Worm (Caenorhabditis elegans) whole organism, L4/young adult: ENCODE measurements around the gene C43F9.11.

Experiments
- W03F9.2 ChIP-seq: fragments of 150-350 bp; optimal IDR thresholded peaks from 2 replicates; lab custom pipeline; 2014; ENCODE audit warnings: missing biosample characterization, missing genetic modification characterization
- dao-5 ChIP-seq: sonication (generic microtip); optimal IDR thresholded peaks from 2 replicates; lab custom pipeline; 2016; ENCODE audit warnings: missing genotype, missing genetic modification characterization, moderate library complexity, missing compliant biosample characterization
- him-1 ChIP-seq: sonication (generic microtip); optimal IDR thresholded peaks from 2 replicates; lab custom pipeline; 2016; ENCODE audit warnings: missing genotype, missing genetic modification reagents, missing genetic modification characterization, missing compliant biosample characterization

C43F9.11 gene

ce11 chrIV:10630953-10631554, 34.4 kb downstream of the C43F9.11 start, which contains the start of gene F56C4.4:
Gene F56C4.4 (minus strand): TSS chrIV:10631267.
- no peak for TF ChIP-seq him-1
- no peak for TF ChIP-seq dao-5 (tag; lab: Kevin White, UChicago)
- no peak for TF ChIP-seq W03F9.2 (tag; lab: Kevin White, UChicago)

- TF ChIP-seq him-1 (no peak), W03F9.2 (tag; lab: Kevin White, UChicago) (no peak), dao-5 (tag; lab: Kevin White, UChicago) (no peak)
Observed at ce11 chrIV:10636649-10637048, 40.0 kb downstream of the C43F9.11 start, which contains the start of gene F56C4.1. Gene F56C4.1 (plus strand): TSS chrIV:10636949.

ce11 chrIV:10638977-10639376, 42.4 kb downstream of the C43F9.11 start, which contains the start of gene F56C4.2:
Gene F56C4.2 (plus strand): TSS chrIV:10639277.
- TF ChIP-seq dao-5 (tag; lab: Kevin White, UChicago) (no peak), W03F9.2 (tag; lab: Kevin White, UChicago) (no peak), him-1 (no peak)
